Worm (Caenorhabditis elegans): ENCODE results near the gene C09B9.1.

DNA sequence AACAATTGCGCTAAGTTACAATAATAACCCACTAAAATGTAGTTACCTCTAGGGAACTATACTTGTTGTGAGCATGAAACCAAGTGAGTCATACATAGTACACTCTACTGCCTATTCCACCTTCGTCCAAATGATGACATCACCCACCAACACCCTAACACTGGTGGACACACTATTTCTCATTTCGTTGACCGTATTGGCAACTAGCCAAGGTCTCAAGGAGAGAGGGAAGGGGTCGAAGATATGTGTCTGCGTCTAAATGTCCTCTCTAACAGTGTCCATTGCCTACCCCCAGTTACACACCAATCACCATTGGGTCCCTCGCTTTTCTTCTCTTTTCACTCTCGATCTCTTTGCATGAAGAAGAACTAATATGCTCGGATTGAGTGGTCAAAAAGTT, 40.3 kb downstream of the C09B9.1 start:
- no peak for TF ChIP-seq him-1 (tag; optimal IDR thresholded peaks at IDR 0.05)
- no peak for TF ChIP-seq W03F9.2 (tag; optimal IDR thresholded peaks at IDR 0.05)
- TF ChIP-seq dao-5 (tag; optimal IDR thresholded peaks at IDR 0.05) = no peak

Data from whole organism, L4/young adult.